Worm (Caenorhabditis elegans): ENCODE data around the gene fbxc-52.
A peak's percentile ranks its signal among the peaks of the same experiment; 100 is the strongest.
"Not testable (repeated sequence)": the region's sequence is repeated elsewhere in the genome, so short reads cannot be mapped to it uniquely, and the experiment has no call there.

The fbxc-52 gene

ce11 chrII:3759010-3759409, 41.9 kb downstream of the fbxc-52 start, which contains the start of gene T24E12.12:
Gene T24E12.12, plus strand, starts transcription at chrII:3759290.
- TF ChIP-seq fkh-8 (tag; optimal IDR thresholded peaks at IDR 0.05) (peak; percentile 55), unc-62 (GFP tag; optimal IDR thresholded peaks at IDR 0.05) (no peak), mdl-1 (tag; optimal IDR thresholded peaks at IDR 0.05) (no peak), nhr-71 (tag; optimal IDR thresholded peaks at IDR 0.05) (peak; percentile 52), efl-3 (GFP tag; optimal IDR thresholded peaks at IDR 0.05) (no peak), nhr-237 (tag; optimal IDR thresholded peaks at IDR 0.05) (no peak)

ce11 chrII:3761599-3761998, 44.5 kb downstream of the fbxc-52 start, which contains the start of gene T24E12.6:
Gene T24E12.6, minus strand, starts transcription at chrII:3761699.
- TF ChIP-seq nhr-47 (tag; optimal IDR thresholded peaks at IDR 0.05); vab-15 (tag; optimal IDR thresholded peaks at IDR 0.05); mab-9 (GFP tag; IDR thresholded peaks at IDR 0.05): not testable (repeated sequence)

DNA sequence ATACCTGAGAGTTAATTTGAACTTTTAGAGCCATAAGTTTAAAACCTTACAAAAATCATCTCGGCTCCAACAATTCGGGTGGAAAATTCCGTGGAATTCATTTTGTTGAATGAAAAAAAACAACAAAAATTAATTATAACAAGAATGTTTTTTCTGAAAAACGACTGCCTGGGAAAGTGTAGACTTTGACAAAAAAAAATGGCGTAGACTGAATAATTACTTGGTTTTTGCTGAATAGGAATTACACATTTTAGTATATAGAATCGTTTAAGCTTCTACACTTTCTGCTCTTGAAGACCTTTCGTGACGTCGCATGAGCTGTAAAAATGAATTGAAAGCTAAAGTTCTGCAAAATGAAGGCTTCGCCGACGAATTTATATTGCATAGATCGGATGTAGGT, 47.4 kb downstream of the fbxc-52 start, which contains the start of gene srx-112:
TSS of gene srx-112 (minus strand) at position 101 of the 400 bp plus-strand sequence.
- TF ChIP-seq dpl-1 (GFP tag; optimal IDR thresholded peaks at IDR 0.05) (no peak), C34B4.2 (tag; optimal IDR thresholded peaks at IDR 0.05) (no peak), hlh-17 (GFP tag; optimal IDR thresholded peaks at IDR 0.05; ENCODE audit: borderline replicate concordance) (no peak), grh-1 (GFP tag; IDR thresholded peaks at IDR 0.05) (no peak), mab-9 (GFP tag; IDR thresholded peaks at IDR 0.05) (no peak), Y116A8C.19 (tag; optimal IDR thresholded peaks at IDR 0.05; ENCODE audit: borderline replicate concordance) (no peak), xbp-1 (tag; optimal IDR thresholded peaks at IDR 0.05) (no peak), fkh-8 (tag; optimal IDR thresholded peaks at IDR 0.05) (no peak), unc-130 (tag; optimal IDR thresholded peaks at IDR 0.05) (no peak), tlp-1 (tag; optimal IDR thresholded peaks at IDR 0.05) (no peak), nhr-77 (tag; optimal IDR thresholded peaks at IDR 0.05) (no peak), ceh-90 (tag; optimal IDR thresholded peaks at IDR 0.05) (no peak), unc-30 (tag; optimal IDR thresholded peaks at IDR 0.05) (no peak), nhr-20 (tag; optimal IDR thresholded peaks at IDR 0.05) (no peak)
